Fruit fly (Drosophila melanogaster) whole organism, embryonic: Measurements from ENCODE around the gene cpb.

ENCODE experiments used
- Bgb ChIP-seq: fragments of 200-800 bp; sonication (Bioruptor generic); IDR thresholded peaks from 2 replicates; pipeline ENCODE4 v1.3.6; 2022; ENCODE audit warnings: missing biosample characterization, missing genetic modification characterization; ENCODE audit not compliant: partially characterized antibody
- CG14667 ChIP-seq: fragments of 200-800 bp; sonication (Bioruptor generic); IDR thresholded peaks from 2 replicates; pipeline ENCODE4 v1.3.6; 2022; ENCODE audit warnings: missing biosample characterization, missing genetic modification characterization
- CG30020 ChIP-seq: fragments of 200-800 bp; optimal IDR thresholded peaks from 2 replicates; lab custom pipeline; 2019; ENCODE audit warnings: missing biosample characterization, mild to moderate bottlenecking, missing genetic modification characterization, moderate library complexity
- CG31365 ChIP-seq: fragments of 200-800 bp; sonication (Bioruptor generic); optimal IDR thresholded peaks from 2 replicates; lab custom pipeline; 2018; ENCODE audit warnings: missing biosample characterization, mild to moderate bottlenecking, missing genetic modification characterization
- CG6813 ChIP-seq: fragments of 200-800 bp; sonication (Bioruptor generic); optimal IDR thresholded peaks from 2 replicates; lab custom pipeline; 2017; ENCODE audit warnings: missing biosample characterization, missing genetic modification characterization, mild to moderate bottlenecking, moderate library complexity, missing genetic modification reagents
- CG8281 ChIP-seq: fragments of 200-800 bp; sonication (Bioruptor generic); optimal IDR thresholded peaks from 2 replicates; lab custom pipeline; 2018; ENCODE audit warnings: missing biosample characterization, mild to moderate bottlenecking, missing genetic modification characterization, moderate library complexity
- dysf ChIP-seq: fragments of 200-800 bp; sonication (Bioruptor generic); IDR thresholded peaks from 3 replicates; pipeline ENCODE4 v1.3.6; 2022; ENCODE audit warnings: missing biosample characterization, missing genetic modification characterization
- stwl ChIP-seq: fragments of 200-800 bp; sonication (Bioruptor generic); optimal IDR thresholded peaks from 3 replicates; lab custom pipeline; 2018; ENCODE audit warnings: missing biosample characterization, mild to moderate bottlenecking, missing genetic modification characterization, moderate library complexity

dm6 chr2L:1656835-1657541 is 47.7 kb upstream of the cpb start:
- TF ChIP-seq CG8281 (tag; lab: Kevin White, UChicago), result no peak
- TF ChIP-seq dysf (GFP tag; lab: Robert Waterston, UW), result no peak
- TF ChIP-seq CG31365, result no peak
- no peak for TF ChIP-seq Bgb
- no peak for TF ChIP-seq CG6813 (GFP tag; lab: Kevin White, UChicago)
- TF ChIP-seq CG14667 (GFP tag; lab: Robert Waterston, UW), result no peak
- TF ChIP-seq CG30020, result no peak
- no peak for TF ChIP-seq stwl (tag; lab: Kevin White, UChicago)
